Fruit fly (Drosophila melanogaster): ENCODE results near the gene niki.

DNA sequence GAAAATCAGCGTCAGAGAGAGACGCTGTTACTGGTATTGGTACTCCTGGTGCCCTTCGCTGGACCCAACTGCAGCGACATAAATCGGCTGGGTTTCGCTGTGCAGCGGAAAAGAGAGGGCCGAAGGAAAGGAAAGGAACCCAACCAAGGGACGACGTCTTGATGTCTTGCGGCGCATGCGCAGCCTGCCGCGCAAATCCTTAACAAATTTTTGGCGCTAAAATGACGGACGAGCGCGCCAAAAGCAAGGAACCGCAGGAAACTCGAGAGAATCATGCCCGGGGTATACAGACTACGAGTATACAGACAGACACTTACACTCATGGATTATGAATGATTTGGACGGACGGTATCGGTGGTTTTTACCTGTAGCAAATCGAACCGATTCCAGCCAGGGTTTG is 41.5 kb upstream of the niki start:
- no peak for TF ChIP-seq kay (GFP tag; ENCODE audit: borderline replicate concordance)
- TF ChIP-seq CG5204 (GFP tag; optimal IDR thresholded peaks at IDR 0.05): no peak
- TF ChIP-seq ovo (GFP tag; optimal IDR thresholded peaks at IDR 0.05): no peak
- no peak for TF ChIP-seq Hr96 (GFP tag; optimal IDR thresholded peaks at IDR 0.05)
- TF ChIP-seq CG1620 (GFP tag; optimal IDR thresholded peaks at IDR 0.05): no peak
- TF ChIP-seq Mnt (GFP tag; optimal IDR thresholded peaks at IDR 0.05): no peak
- no peak for TF ChIP-seq Clk (GFP tag; optimal IDR thresholded peaks at IDR 0.05)

Measured in whole organism, adult.